Worm (Caenorhabditis elegans): Measurements from ENCODE around the gene uroc-1.

uroc-1 gene

DNA sequence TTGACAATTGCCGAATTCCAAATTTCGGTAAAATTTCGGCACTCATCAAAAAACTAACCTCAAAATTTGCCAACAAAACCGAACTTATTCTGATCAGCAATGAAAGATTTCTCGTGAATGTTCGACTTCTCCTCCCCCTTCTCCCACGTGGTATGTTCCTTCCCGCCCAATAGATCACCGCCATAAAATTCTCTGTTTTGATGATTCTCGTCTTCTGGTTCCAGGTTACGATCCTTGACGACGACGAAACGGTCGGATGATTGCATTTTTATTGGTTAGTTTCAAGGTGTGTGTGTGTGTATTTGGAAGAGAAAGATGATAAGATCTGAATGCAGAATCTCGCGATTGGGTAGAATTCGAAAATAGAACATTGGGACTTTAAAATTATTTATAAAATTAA is at the start of gene uroc-1:
uroc-1 (minus strand) TSS at position 101 of the 400 bp plus-strand sequence.
- TF ChIP-seq flt-1 (GFP tag; IDR thresholded peaks at IDR 0.05), result no peak
- no peak for TF ChIP-seq med-1 (GFP tag; optimal IDR thresholded peaks at IDR 0.05; ENCODE audit: insufficient read depth)
- TF ChIP-seq T22C8.4 (GFP tag; IDR thresholded peaks at IDR 0.05), result no peak
- TF ChIP-seq klf-2 (GFP tag; conservative IDR thresholded peaks at IDR 0.05), result no peak
- no peak for TF ChIP-seq ref-1 (GFP tag; conservative IDR thresholded peaks at IDR 0.05)

DNA sequence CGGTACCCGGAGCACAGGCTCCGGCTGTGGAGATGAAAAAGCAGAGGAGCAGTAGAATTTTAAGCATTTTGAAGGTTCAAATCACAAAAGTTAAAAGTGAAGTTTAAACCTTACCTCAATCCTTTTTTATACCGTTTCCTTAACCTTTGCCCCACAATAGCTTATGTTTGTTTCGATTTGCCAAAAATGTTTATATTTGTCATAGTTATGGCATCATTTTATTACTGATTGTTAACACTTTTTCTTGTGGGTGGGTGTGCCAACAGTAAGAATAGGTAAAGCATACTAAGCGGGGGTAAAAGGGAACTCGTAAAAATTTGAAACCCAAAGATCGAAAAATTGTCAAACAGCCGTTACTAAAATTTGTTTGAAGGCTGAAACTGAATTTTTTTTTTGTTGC is 35.9 kb upstream of the uroc-1 start, which contains the start of gene Y51H4A.8:
Y51H4A.8 (minus strand) TSS at position 101 of the 400 bp plus-strand sequence.
- 0 out of 2 replicates have a peak, but pooled peaks have one; percentile 26 for TF ChIP-seq ztf-23 (GFP tag; IDR thresholded peaks at IDR 0.05)
- TF ChIP-seq ref-1 (GFP tag; conservative IDR thresholded peaks at IDR 0.05), result no peak

DNA sequence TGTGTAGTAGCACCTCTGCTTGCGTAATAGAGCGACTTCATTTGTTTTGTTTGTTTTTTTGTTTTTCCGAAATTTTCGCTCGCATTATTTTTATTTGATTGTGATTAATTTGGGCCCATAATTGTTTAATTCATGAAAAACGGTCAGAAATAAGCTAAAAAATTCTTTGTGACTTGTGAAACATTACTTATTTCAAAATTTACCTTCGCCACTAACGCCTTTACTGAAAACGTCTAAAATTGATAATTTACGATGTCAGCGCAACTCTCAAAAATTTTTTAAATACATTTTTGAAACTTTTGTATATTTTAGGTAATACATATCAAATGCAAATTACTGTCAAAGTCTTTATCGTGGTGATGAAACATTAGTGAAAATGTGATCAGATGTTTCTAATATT is 18.4 kb upstream of the uroc-1 start:
- TF ChIP-seq ztf-29 (GFP tag; IDR thresholded peaks at IDR 0.05), result no peak
- no peak for TF ChIP-seq klf-2 (GFP tag; conservative IDR thresholded peaks at IDR 0.05)
- TF ChIP-seq tab-1 (GFP tag; IDR thresholded peaks at IDR 0.05), result no peak
- no peak for TF ChIP-seq flt-1 (GFP tag; IDR thresholded peaks at IDR 0.05)
- TF ChIP-seq T22C8.4 (GFP tag; IDR thresholded peaks at IDR 0.05), result no peak
- TF ChIP-seq ztf-23 (GFP tag; IDR thresholded peaks at IDR 0.05), result no peak
- TF ChIP-seq ref-1 (GFP tag; conservative IDR thresholded peaks at IDR 0.05), result no peak
- TF ChIP-seq med-1 (GFP tag; optimal IDR thresholded peaks at IDR 0.05; ENCODE audit: insufficient read depth), result no peak
- no peak for TF ChIP-seq cog-1 (tag; optimal IDR thresholded peaks at IDR 0.05)

DNA sequence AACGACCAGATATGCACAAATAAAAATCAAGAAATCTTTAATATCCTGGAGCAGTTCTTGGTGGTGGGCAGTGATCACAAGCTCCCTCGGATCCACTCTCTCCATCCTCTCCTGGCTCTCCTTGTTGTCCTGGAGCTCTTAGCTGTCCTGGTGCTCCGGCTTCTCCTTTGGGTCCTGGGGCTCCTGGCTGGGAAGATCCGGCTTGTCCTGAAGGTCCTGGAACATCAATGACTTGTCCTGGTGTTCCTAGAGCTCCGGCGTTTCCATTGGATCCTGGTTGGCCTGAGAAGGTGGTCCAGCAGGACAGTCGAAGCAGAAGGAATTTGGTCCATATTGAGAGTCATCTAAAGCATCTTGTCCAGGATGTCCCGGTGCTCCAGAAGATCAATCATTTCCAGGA is 8.9 kb upstream of the uroc-1 start:
- TF ChIP-seq T22C8.4 (GFP tag; IDR thresholded peaks at IDR 0.05), result no peak
- TF ChIP-seq cog-1 (tag; optimal IDR thresholded peaks at IDR 0.05), result no peak
- TF ChIP-seq tab-1 (GFP tag; IDR thresholded peaks at IDR 0.05), result no peak
- TF ChIP-seq ztf-23 (GFP tag; IDR thresholded peaks at IDR 0.05), result no peak
- TF ChIP-seq flt-1 (GFP tag; IDR thresholded peaks at IDR 0.05), result no peak
- no peak for TF ChIP-seq klf-2 (GFP tag; conservative IDR thresholded peaks at IDR 0.05)
- TF ChIP-seq ztf-29 (GFP tag; IDR thresholded peaks at IDR 0.05), result no peak
- TF ChIP-seq med-1 (GFP tag; optimal IDR thresholded peaks at IDR 0.05; ENCODE audit: insufficient read depth), result no peak

DNA sequence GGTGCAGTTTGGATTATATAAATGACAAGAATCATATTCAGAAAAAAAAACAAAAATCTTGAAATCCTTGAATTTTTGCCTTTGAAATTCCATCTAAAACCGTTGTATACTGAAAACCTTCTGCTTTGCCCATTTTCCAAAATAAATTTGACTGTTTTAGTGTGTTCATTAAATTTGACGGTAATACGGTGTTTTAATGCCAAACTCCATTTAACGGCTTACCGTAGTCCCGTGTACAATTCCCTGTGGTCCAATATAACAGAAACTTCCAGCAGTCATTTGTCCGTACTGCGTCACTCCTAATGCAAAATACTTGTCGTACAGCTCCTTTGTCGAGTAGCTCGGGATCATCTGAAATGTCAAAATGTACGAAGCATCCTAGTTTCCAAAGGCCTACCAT is 2.0 kb downstream of the uroc-1 start:
- no peak for TF ChIP-seq med-1 (GFP tag; optimal IDR thresholded peaks at IDR 0.05; ENCODE audit: insufficient read depth)
- TF ChIP-seq ztf-23 (GFP tag; IDR thresholded peaks at IDR 0.05), result no peak
- TF ChIP-seq cog-1 (tag; optimal IDR thresholded peaks at IDR 0.05), result no peak
- no peak for TF ChIP-seq flt-1 (GFP tag; IDR thresholded peaks at IDR 0.05)
- TF ChIP-seq ref-1 (GFP tag; conservative IDR thresholded peaks at IDR 0.05), result no peak
- no peak for TF ChIP-seq ztf-29 (GFP tag; IDR thresholded peaks at IDR 0.05)
- TF ChIP-seq tab-1 (GFP tag; IDR thresholded peaks at IDR 0.05), result no peak
- no peak for TF ChIP-seq T22C8.4 (GFP tag; IDR thresholded peaks at IDR 0.05)
- TF ChIP-seq klf-2 (GFP tag; conservative IDR thresholded peaks at IDR 0.05), result no peak

DNA sequence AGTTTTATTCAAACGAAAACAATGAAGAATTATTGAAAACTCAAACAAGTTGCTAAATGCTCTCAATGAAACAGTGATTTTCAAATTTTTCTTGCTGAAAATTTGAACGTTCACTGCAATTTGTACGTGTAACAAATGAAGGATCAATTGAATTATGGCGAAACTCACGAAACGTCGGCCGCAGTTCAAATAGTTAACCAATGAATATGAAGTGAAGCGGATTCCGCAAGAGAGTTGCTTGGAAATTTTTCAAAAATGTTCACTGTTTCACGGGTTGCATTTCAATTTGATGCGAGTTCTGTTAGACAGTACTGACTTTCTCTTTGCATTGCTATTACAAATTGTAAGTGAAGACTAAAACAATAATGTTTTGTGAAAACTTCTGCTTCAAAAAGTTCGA is 7.6 kb downstream of the uroc-1 start:
- TF ChIP-seq flt-1 (GFP tag; IDR thresholded peaks at IDR 0.05), result no peak
- TF ChIP-seq ztf-23 (GFP tag; IDR thresholded peaks at IDR 0.05), result no peak
- no peak for TF ChIP-seq T22C8.4 (GFP tag; IDR thresholded peaks at IDR 0.05)
- no peak for TF ChIP-seq ref-1 (GFP tag; conservative IDR thresholded peaks at IDR 0.05)
- no peak for TF ChIP-seq klf-2 (GFP tag; conservative IDR thresholded peaks at IDR 0.05)
- TF ChIP-seq ztf-29 (GFP tag; IDR thresholded peaks at IDR 0.05), result no peak
- TF ChIP-seq med-1 (GFP tag; optimal IDR thresholded peaks at IDR 0.05; ENCODE audit: insufficient read depth), result no peak
- TF ChIP-seq tab-1 (GFP tag; IDR thresholded peaks at IDR 0.05), result no peak

DNA sequence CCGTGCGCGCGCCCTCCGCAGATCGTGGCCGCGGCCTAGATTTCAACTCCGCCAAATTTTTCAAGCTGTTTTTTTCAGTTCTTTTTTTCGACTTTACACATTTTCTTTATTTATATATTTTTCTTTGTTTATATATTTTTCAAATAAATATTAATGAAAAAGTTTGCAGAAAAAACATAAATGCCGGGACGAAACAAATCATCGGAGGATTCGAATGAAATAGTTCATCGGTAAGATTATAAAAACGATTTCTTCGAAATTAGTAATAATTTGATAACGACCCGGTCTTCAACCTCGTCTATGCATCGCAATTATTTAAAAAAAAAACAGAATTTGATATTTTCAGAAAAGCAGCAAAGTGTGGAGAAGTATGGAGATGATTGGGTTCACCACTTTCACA is 9.2 kb downstream of the uroc-1 start, which contains the start of gene Y51H4A.6:
Y51H4A.6 (plus strand) TSS at position 301 of the 400 bp plus-strand sequence.
- no peak for TF ChIP-seq flt-1 (GFP tag; IDR thresholded peaks at IDR 0.05)
- no peak for TF ChIP-seq tab-1 (GFP tag; IDR thresholded peaks at IDR 0.05)
- no peak for TF ChIP-seq ref-1 (GFP tag; conservative IDR thresholded peaks at IDR 0.05)
- TF ChIP-seq med-1 (GFP tag; optimal IDR thresholded peaks at IDR 0.05; ENCODE audit: insufficient read depth), result no peak
- TF ChIP-seq ztf-29 (GFP tag; IDR thresholded peaks at IDR 0.05), result no peak
- TF ChIP-seq klf-2 (GFP tag; conservative IDR thresholded peaks at IDR 0.05), result no peak
- TF ChIP-seq ztf-23 (GFP tag; IDR thresholded peaks at IDR 0.05), result no peak
- no peak for TF ChIP-seq cog-1 (tag; optimal IDR thresholded peaks at IDR 0.05)
- TF ChIP-seq T22C8.4 (GFP tag; IDR thresholded peaks at IDR 0.05), result no peak

DNA sequence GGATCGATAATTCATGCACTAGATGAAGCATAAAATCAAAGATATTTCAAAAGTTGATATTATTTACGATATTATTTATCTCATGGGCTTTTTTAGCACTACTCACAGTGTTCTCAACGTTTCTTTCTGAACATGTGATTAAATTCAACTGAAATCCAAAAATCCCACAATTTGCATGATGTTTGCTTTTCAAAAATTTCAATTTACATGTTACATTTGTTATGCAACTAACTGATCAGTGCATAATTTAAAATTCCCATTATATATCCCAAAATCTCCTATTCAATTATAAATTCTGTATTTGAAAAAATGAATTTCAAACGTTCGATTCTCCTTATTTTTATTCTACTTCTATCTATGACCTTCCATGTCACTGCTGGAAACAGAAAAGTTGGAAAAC is 14.2 kb downstream of the uroc-1 start, which contains the start of gene Y51H4A.937:
Y51H4A.937 (plus strand) TSS at position 301 of the 400 bp plus-strand sequence.
- TF ChIP-seq klf-2 (GFP tag; conservative IDR thresholded peaks at IDR 0.05) (no peak), ztf-29 (GFP tag; IDR thresholded peaks at IDR 0.05) (no peak), ztf-23 (GFP tag; IDR thresholded peaks at IDR 0.05) (no peak), med-1 (GFP tag; optimal IDR thresholded peaks at IDR 0.05; ENCODE audit: insufficient read depth) (no peak), ref-1 (GFP tag; conservative IDR thresholded peaks at IDR 0.05) (no peak), flt-1 (GFP tag; IDR thresholded peaks at IDR 0.05) (no peak), cog-1 (tag; optimal IDR thresholded peaks at IDR 0.05) (no peak), tab-1 (GFP tag; IDR thresholded peaks at IDR 0.05) (no peak), T22C8.4 (GFP tag; IDR thresholded peaks at IDR 0.05) (no peak)

DNA sequence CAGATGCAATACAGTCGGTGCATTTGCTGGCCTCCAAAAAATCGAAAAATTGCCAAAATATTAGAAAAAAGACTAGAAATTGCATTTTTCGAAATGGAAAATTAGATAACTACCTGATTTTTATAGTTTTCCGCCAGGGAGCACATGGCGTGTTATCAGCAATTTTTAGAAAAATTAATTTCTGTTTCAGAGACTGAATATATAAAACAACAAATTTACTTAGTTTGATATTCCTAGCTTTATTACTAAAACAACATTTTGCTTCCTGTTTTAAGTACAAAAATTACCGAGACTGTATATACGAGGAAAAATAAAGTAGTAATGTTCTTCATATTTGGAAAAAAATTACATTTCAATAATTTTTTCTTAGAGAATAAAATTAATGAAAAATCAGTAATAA is 16.5 kb downstream of the uroc-1 start, which contains the start of gene Y51H4A.5:
Y51H4A.5 (minus strand) TSS at position 101 of the 400 bp plus-strand sequence.
- TF ChIP-seq klf-2 (GFP tag; conservative IDR thresholded peaks at IDR 0.05) (no peak), T22C8.4 (GFP tag; IDR thresholded peaks at IDR 0.05) (no peak), flt-1 (GFP tag; IDR thresholded peaks at IDR 0.05) (no peak), ref-1 (GFP tag; conservative IDR thresholded peaks at IDR 0.05) (no peak), ztf-29 (GFP tag; IDR thresholded peaks at IDR 0.05) (no peak), tab-1 (GFP tag; IDR thresholded peaks at IDR 0.05) (no peak), cog-1 (tag; optimal IDR thresholded peaks at IDR 0.05) (no peak), ztf-23 (GFP tag; IDR thresholded peaks at IDR 0.05) (no peak), med-1 (GFP tag; optimal IDR thresholded peaks at IDR 0.05; ENCODE audit: insufficient read depth) (no peak)

DNA sequence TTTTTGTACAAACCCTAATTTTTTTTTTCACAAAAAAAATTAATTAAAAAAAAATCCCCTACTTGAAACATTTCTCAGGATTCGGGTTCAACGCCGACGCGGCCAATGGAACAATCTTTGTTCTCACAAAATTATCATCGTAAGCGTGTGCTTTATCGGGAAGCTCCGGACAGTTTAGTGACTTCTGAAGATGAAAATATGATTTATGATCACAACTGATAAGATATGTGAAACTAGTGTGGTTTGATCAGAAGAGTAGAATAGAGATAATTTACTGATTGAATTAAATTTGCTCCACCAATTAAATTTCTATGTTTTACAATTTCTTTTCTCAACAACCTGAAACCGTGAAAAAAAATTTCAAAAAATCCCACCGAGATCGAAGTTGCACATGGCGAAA is 17.5 kb downstream of the uroc-1 start:
- TF ChIP-seq cog-1 (tag; optimal IDR thresholded peaks at IDR 0.05) (no peak), ref-1 (GFP tag; conservative IDR thresholded peaks at IDR 0.05) (no peak), flt-1 (GFP tag; IDR thresholded peaks at IDR 0.05) (no peak), med-1 (GFP tag; optimal IDR thresholded peaks at IDR 0.05; ENCODE audit: insufficient read depth) (no peak), ztf-29 (GFP tag; IDR thresholded peaks at IDR 0.05) (no peak), T22C8.4 (GFP tag; IDR thresholded peaks at IDR 0.05) (no peak), ztf-23 (GFP tag; IDR thresholded peaks at IDR 0.05) (no peak), tab-1 (GFP tag; IDR thresholded peaks at IDR 0.05) (no peak), klf-2 (GFP tag; conservative IDR thresholded peaks at IDR 0.05) (no peak)
